Worm (Caenorhabditis elegans) whole organism, L2 larva: Measurements from ENCODE around the gene gex-5.

Experiments
- Y55F3AM.14 ChIP-seq: fragments of 200-800 bp; sonication (Bioruptor generic); optimal IDR thresholded peaks from 2 replicates; lab custom pipeline; 2018; ENCODE audit warnings: mild to moderate bottlenecking, missing genetic modification characterization, missing compliant biosample characterization
- ceh-82 ChIP-seq: fragments of 150-350 bp; optimal IDR thresholded peaks from 2 replicates; lab custom pipeline; 2014; ENCODE audit warnings: missing biosample characterization, missing genetic modification characterization
- egl-27 ChIP-seq: sonication (generic microtip); optimal IDR thresholded peaks from 3 replicates; lab custom pipeline; 2017; ENCODE audit warnings: missing biosample characterization, missing genetic modification reagents, missing genetic modification characterization
- gmeb-1 ChIP-seq: fragments of 150-350 bp; optimal IDR thresholded peaks from 2 replicates; lab custom pipeline; 2014; ENCODE audit warnings: missing biosample characterization, missing genetic modification characterization
- lin-13 ChIP-seq: fragments of 150-350 bp; optimal IDR thresholded peaks from 2 replicates; lab custom pipeline; 2014; ENCODE audit warnings: missing biosample characterization, missing genetic modification reagents, missing genetic modification characterization
- nhr-11 ChIP-seq: fragments of 150-350 bp; optimal IDR thresholded peaks from 2 replicates; lab custom pipeline; 2014; ENCODE audit warnings: missing biosample characterization, missing genetic modification characterization
- nhr-12 ChIP-seq: fragments of 150-350 bp; optimal IDR thresholded peaks from 2 replicates; lab custom pipeline; 2014; ENCODE audit warnings: missing biosample characterization, missing genetic modification characterization
- nhr-237 ChIP-seq: fragments of 150-350 bp; optimal IDR thresholded peaks from 2 replicates; lab custom pipeline; 2014; ENCODE audit warnings: missing biosample characterization, missing genetic modification characterization
- skn-1 ChIP-seq: sonication (generic microtip); optimal IDR thresholded peaks from 2 replicates; lab custom pipeline; 2017; ENCODE audit warnings: missing biosample characterization, missing genetic modification characterization
- unc-39 ChIP-seq: fragments of 150-350 bp; optimal IDR thresholded peaks from 2 replicates; lab custom pipeline; 2014; ENCODE audit warnings: missing biosample characterization, missing genetic modification characterization
- unc-62 ChIP-seq: fragments of 150-350 bp; optimal IDR thresholded peaks from 2 replicates; lab custom pipeline; 2014; ENCODE audit warnings: missing biosample characterization, missing genetic modification reagents, missing genetic modification characterization
- zag-1 ChIP-seq: fragments of 150-350 bp; optimal IDR thresholded peaks from 2 replicates; lab custom pipeline; 2014; ENCODE audit warnings: missing biosample characterization, missing genetic modification characterization

ce11 chrIII:4734056-4734455, 47.7 kb downstream of the gex-5 start, which contains the start of gene F17C8.9:
- TF ChIP-seq nhr-11 (tag; lab: Kevin White, UChicago) (no peak), ceh-82 (no peak), unc-62 (GFP tag; lab: Kevin White, UChicago) (no peak), nhr-12 (tag; lab: Kevin White, UChicago) (no peak), skn-1 (tag; lab: Kevin White, UChicago) (no peak), unc-39 (tag; lab: Kevin White, UChicago) (no peak), egl-27 (tag; lab: Kevin White, UChicago) (no peak), Y55F3AM.14 (GFP tag; lab: Kevin White, UChicago) (no peak), nhr-237 (tag; lab: Kevin White, UChicago) (no peak), zag-1 (tag; lab: Kevin White, UChicago) (no peak), gmeb-1 (no peak), lin-13 (GFP tag; lab: Kevin White, UChicago) (no peak)
